Worm (Caenorhabditis elegans) whole organism, young adult: ENCODE measurements around the gene K10B4.1.

Experiments
- dox-1 ChIP-seq: fragments of 200-800 bp; sonication (Bioruptor generic); IDR thresholded peaks from 2 replicates; pipeline ENCODE4 v1.3.6; 2022; ENCODE audit warnings: missing genetic modification reagents, missing genetic modification characterization, missing compliant biosample characterization
- lin-54 ChIP-seq: fragments of 200-800 bp; sonication (Bioruptor generic); optimal IDR thresholded peaks from 2 replicates; lab custom pipeline; 2018; ENCODE audit warnings: mild to moderate bottlenecking, missing genetic modification characterization, missing compliant biosample characterization
- pha-4 ChIP-seq: fragments of 150-350 bp; sonication (generic microtip); optimal IDR thresholded peaks from 2 replicates; lab custom pipeline; 2014; ENCODE audit warnings: missing biosample characterization, missing genetic modification reagents, missing genetic modification characterization

DNA sequence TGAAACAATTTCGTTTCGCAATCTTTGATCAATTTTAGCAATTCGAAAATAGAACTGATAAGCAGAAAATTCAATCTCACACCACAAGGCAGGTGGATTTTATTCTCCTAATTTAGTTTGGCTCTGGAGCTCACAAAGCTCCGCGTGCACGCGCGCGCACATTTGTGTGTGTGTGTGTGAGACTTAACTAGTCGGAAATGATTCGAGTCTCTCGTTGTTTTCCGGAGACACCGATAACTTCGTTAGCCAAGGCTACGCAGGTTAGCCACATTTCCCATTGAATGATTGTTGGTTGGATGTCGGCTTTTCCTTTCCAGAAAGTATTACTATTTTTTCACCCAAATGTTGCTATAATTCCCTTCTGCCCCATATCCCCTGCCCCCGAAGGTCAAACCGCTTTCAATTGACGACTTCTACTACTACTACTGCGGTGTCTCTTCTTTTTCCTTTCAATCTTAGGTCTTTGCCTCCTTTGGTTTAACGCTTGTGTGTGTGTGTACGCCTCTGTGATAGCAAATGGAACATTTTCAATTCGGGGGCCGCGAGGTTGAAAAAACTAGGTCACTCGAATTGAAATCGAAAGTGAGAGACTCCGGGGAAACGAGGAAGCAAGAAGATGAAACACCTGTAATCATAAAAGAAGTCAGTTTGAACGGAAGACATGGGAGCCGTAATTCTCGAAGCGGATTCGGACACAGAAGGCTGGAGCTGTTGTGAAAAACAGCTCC lies 22.9 kb downstream of the K10B4.1 start:
- TF ChIP-seq dox-1 (GFP tag; lab: Robert Waterston, UW) (no peak), pha-4 (no peak), lin-54 (GFP tag; lab: Kevin White, UChicago) (no peak)
